Fruit fly (Drosophila melanogaster): Measurements from ENCODE around the gene CG4073.

Gene CG4073

dm6 chr3R:10688835-10689234 lies 25.8 kb upstream of the CG4073 start (continued):
- TF ChIP-seq cwo (GFP tag; optimal IDR thresholded peaks at IDR 0.05) (peak; percentile 55), al (GFP tag; IDR thresholded peaks at IDR 0.05) (peak; percentile 73), HmgZ (tag; optimal IDR thresholded peaks at IDR 0.05) (peak; percentile 28), CG17359 (tag; optimal IDR thresholded peaks at IDR 0.05) (peak; percentile 46), CG1603 (tag; optimal IDR thresholded peaks at IDR 0.05) (no peak), ase (GFP tag; IDR thresholded peaks at IDR 0.05) (0 out of 3 replicates have a peak, but pooled peaks have one; percentile 28), Hmr (GFP tag; optimal IDR thresholded peaks at IDR 0.05) (peak; percentile 48), NFAT (GFP tag; IDR thresholded peaks at IDR 0.05) (peak; percentile 57), CG1647 (GFP tag; optimal IDR thresholded peaks at IDR 0.05) (peak; percentile 3), bcd (GFP tag; optimal IDR thresholded peaks at IDR 0.05) (peak; percentile 52), sob (GFP tag; IDR thresholded peaks at IDR 0.05) (peak; percentile 68), CG10147 (GFP tag; optimal IDR thresholded peaks at IDR 0.05) (peak; percentile 46), Chrac-16 (GFP tag; optimal IDR thresholded peaks at IDR 0.05) (peak; percentile 18), CG14441 (GFP tag; IDR thresholded peaks at IDR 0.05) (peak; percentile 53), CG17385 (GFP tag; optimal IDR thresholded peaks at IDR 0.05) (peak; percentile 34), hkb (optimal IDR thresholded peaks at IDR 0.05) (no peak), hkb (GFP tag; IDR thresholded peaks at IDR 0.05) (peak; percentile 42; the same call in 1 of the 2 replicates), az2 (GFP tag; optimal IDR thresholded peaks at IDR 0.05) (peak; percentile 10), CG31441 (GFP tag; IDR thresholded peaks at IDR 0.05) (peak; percentile 44; the same call in 1 of the 2 replicates), rib (GFP tag; IDR thresholded peaks at IDR 0.05) (peak; percentile 23; the same call in 1 of the 2 replicates), gsb-n (tag; optimal IDR thresholded peaks at IDR 0.05) (no peak), CG11085 (GFP tag; IDR thresholded peaks at IDR 0.05) (0 out of 2 replicates have a peak, but pooled peaks have one; percentile 29), Drgx (GFP tag; IDR thresholded peaks at IDR 0.05) (peak; percentile 52), B-H1 (GFP tag; IDR thresholded peaks at IDR 0.05) (peak; percentile 33; the same call in 1 of the 3 replicates), CG17802 (tag; optimal IDR thresholded peaks at IDR 0.05) (no peak), lov (optimal IDR thresholded peaks at IDR 0.05) (no peak), lov (GFP tag; IDR thresholded peaks at IDR 0.05) (0 out of 3 replicates have a peak, but pooled peaks have one; percentile 43), Fer1 (GFP tag; optimal IDR thresholded peaks at IDR 0.05) (peak; percentile 52), prd (optimal IDR thresholded peaks at IDR 0.05) (no peak), prd (GFP tag; IDR thresholded peaks at IDR 0.05) (peak; percentile 67; the same call in 2 of the 3 replicates), CG10209 (GFP tag; optimal IDR thresholded peaks at IDR 0.05) (peak; percentile 4), CG4328 (GFP tag; optimal IDR thresholded peaks at IDR 0.05) (no peak), Dp (GFP tag; optimal IDR thresholded peaks at IDR 0.05) (no peak), lab (GFP tag; optimal IDR thresholded peaks at IDR 0.05) (peak; percentile 70), CG31224 (GFP tag; IDR thresholded peaks at IDR 0.05) (peak; percentile 66), CG3838 (GFP tag; optimal IDR thresholded peaks at IDR 0.05) (no peak), CG6854 (GFP tag; optimal IDR thresholded peaks at IDR 0.05) (peak; percentile 38), Mrtf (GFP tag; IDR thresholded peaks at IDR 0.05) (peak; percentile 42; the same call in 1 of the 3 replicates), H15 (GFP tag; IDR thresholded peaks at IDR 0.05) (0 out of 3 replicates have a peak, but pooled peaks have one; percentile 13), CG32532 (GFP tag; IDR thresholded peaks at IDR 0.05) (peak; percentile 88), fd3F (GFP tag; optimal IDR thresholded peaks at IDR 0.05) (peak; percentile 4), Awh (GFP tag; IDR thresholded peaks at IDR 0.05) (peak; percentile 61; the same call in 1 of the 2 replicates), mam (GFP tag; optimal IDR thresholded peaks at IDR 0.05) (peak; percentile 12), CG12769 (tag; optimal IDR thresholded peaks at IDR 0.05) (peak; percentile 65), ssp (GFP tag; IDR thresholded peaks at IDR 0.05) (peak; percentile 29; the same call in 1 of the 2 replicates), Med (GFP tag) (peak; percentile 82), CG14014 (GFP tag; IDR thresholded peaks at IDR 0.05) (0 out of 2 replicates have a peak, but pooled peaks have one; percentile 51), sug (tag; optimal IDR thresholded peaks at IDR 0.05) (peak; percentile 4), CG3847 (GFP tag; IDR thresholded peaks at IDR 0.05) (peak; percentile 66), CG13894 (tag; optimal IDR thresholded peaks at IDR 0.05) (peak; percentile 40), Spps (tag; optimal IDR thresholded peaks at IDR 0.05) (no peak)
